Worm (Caenorhabditis elegans) whole organism, mixed stage, embryonic: Measurements from ENCODE around the gene his-71.

ENCODE experiments used
- M03D4.4 ChIP-seq: sonication (generic microtip); optimal IDR thresholded peaks from 2 replicates; lab custom pipeline; 2017; ENCODE audit warnings: mild to moderate bottlenecking, missing genetic modification characterization, missing compliant biosample characterization
- bed-3 ChIP-seq: fragments of 200-800 bp; sonication (Bioruptor generic); optimal IDR thresholded peaks from 3 replicates; lab custom pipeline; 2018; ENCODE audit warnings: mild to moderate bottlenecking, missing genetic modification characterization, moderate library complexity, missing compliant biosample characterization
- blmp-1 ChIP-seq: fragments of 150-350 bp; optimal IDR thresholded peaks from 2 replicates; lab custom pipeline; 2014; ENCODE audit warnings: missing biosample characterization, missing genetic modification characterization
- ceh-39 ChIP-seq: fragments of 150-350 bp; optimal IDR thresholded peaks from 2 replicates; lab custom pipeline; 2014; ENCODE audit warnings: missing biosample characterization, missing genetic modification characterization
- ceh-43 ChIP-seq: fragments of 200-800 bp; sonication (Bioruptor generic); optimal IDR thresholded peaks from 2 replicates; lab custom pipeline; 2018; ENCODE audit warnings: mild to moderate bottlenecking, missing genetic modification characterization, moderate library complexity, missing compliant biosample characterization
- ceh-83 ChIP-seq: fragments of 200-800 bp; sonication (Bioruptor generic); optimal IDR thresholded peaks from 2 replicates; lab custom pipeline; 2018; ENCODE audit warnings: mild to moderate bottlenecking, missing genetic modification characterization, missing compliant biosample characterization
- ces-1 ChIP-seq: fragments of 150-350 bp; optimal IDR thresholded peaks from 2 replicates; lab custom pipeline; 2014; ENCODE audit warnings: missing biosample characterization, missing genetic modification reagents, missing genetic modification characterization
- cnd-1 ChIP-seq: fragments of 200-800 bp; sonication (Bioruptor generic); optimal IDR thresholded peaks from 2 replicates; lab custom pipeline; 2018; ENCODE audit warnings: mild to moderate bottlenecking, missing genetic modification characterization, missing compliant biosample characterization
- drap-1 ChIP-seq: fragments of 200-800 bp; sonication (Bioruptor generic); optimal IDR thresholded peaks from 3 replicates; lab custom pipeline; 2018; ENCODE audit warnings: mild to moderate bottlenecking, missing genetic modification characterization, missing compliant biosample characterization
- elt-1 ChIP-seq: sonication (generic microtip); optimal IDR thresholded peaks from 2 replicates; lab custom pipeline; 2017; ENCODE audit warnings: missing genetic modification characterization, mild to moderate bottlenecking, missing compliant biosample characterization, antibody characterized with exemption, moderate library complexity, borderline replicate concordance; ENCODE audit not compliant: insufficient read depth
- elt-3 ChIP-seq: fragments of 150-350 bp; optimal IDR thresholded peaks from 2 replicates; lab custom pipeline; 2014; ENCODE audit warnings: missing biosample characterization, missing genetic modification characterization
- ham-2 ChIP-seq: fragments of 200-800 bp; sonication (Bioruptor generic); optimal IDR thresholded peaks from 2 replicates; lab custom pipeline; 2018; ENCODE audit warnings: mild to moderate bottlenecking, missing genetic modification characterization, missing compliant biosample characterization
- hlh-1 ChIP-seq: fragments of 150-350 bp; optimal IDR thresholded peaks from 2 replicates; lab custom pipeline; 2014; ENCODE audit warnings: missing biosample characterization, missing genetic modification reagents, missing genetic modification characterization
- lsy-2 ChIP-seq: fragments of 150-350 bp; optimal IDR thresholded peaks from 2 replicates; lab custom pipeline; 2014; ENCODE audit warnings: missing biosample characterization, missing genetic modification characterization
- mab-5 ChIP-seq: fragments of 150-350 bp; optimal IDR thresholded peaks from 2 replicates; lab custom pipeline; 2014; ENCODE audit warnings: missing biosample characterization, missing genetic modification characterization
- mep-1 ChIP-seq: fragments of 150-350 bp; optimal IDR thresholded peaks from 2 replicates; lab custom pipeline; 2017; ENCODE audit warnings: missing biosample characterization, missing genetic modification reagents, missing genetic modification characterization, inconsistent platforms
- mls-2 ChIP-seq: sonication (generic microtip); optimal IDR thresholded peaks from 2 replicates; lab custom pipeline; 2016; ENCODE audit warnings: mild to moderate bottlenecking, missing genetic modification characterization, moderate library complexity, missing compliant biosample characterization
- nhr-2 ChIP-seq: fragments of 150-350 bp; optimal IDR thresholded peaks from 2 replicates; lab custom pipeline; 2014; ENCODE audit warnings: missing biosample characterization, missing genetic modification characterization
- nhr-28 ChIP-seq: fragments of 150-350 bp; optimal IDR thresholded peaks from 2 replicates; lab custom pipeline; 2014; ENCODE audit warnings: missing biosample characterization, missing genetic modification characterization
- pha-4 ChIP-seq: fragments of 150-350 bp; optimal IDR thresholded peaks from 2 replicates; lab custom pipeline; 2018; ENCODE audit warnings: missing biosample characterization, missing genetic modification reagents, missing genetic modification characterization
- snpc-4 ChIP-seq: fragments of 150-350 bp; optimal IDR thresholded peaks from 2 replicates; lab custom pipeline; 2014; ENCODE audit warnings: missing biosample characterization, missing genetic modification characterization
- sptf-1 ChIP-seq: sonication (generic microtip); optimal IDR thresholded peaks from 2 replicates; lab custom pipeline; 2017; ENCODE audit warnings: mild to moderate bottlenecking, missing genetic modification characterization, moderate library complexity, missing compliant biosample characterization
- unc-39 ChIP-seq: fragments of 150-350 bp; optimal IDR thresholded peaks from 2 replicates; lab custom pipeline; 2014; ENCODE audit warnings: missing biosample characterization, missing genetic modification characterization
- unc-62 ChIP-seq: fragments of 150-350 bp; optimal IDR thresholded peaks from 2 replicates; lab custom pipeline; 2014; ENCODE audit warnings: missing biosample characterization, missing genetic modification reagents, missing genetic modification characterization

his-71 gene

ce11 chrX:7942675-7943074 is 39.2 kb downstream of the his-71 start:
- TF ChIP-seq drap-1 (GFP tag; lab: Kevin White, UChicago) (no peak), ceh-39 (tag; lab: Kevin White, UChicago) (no peak), ceh-43 (GFP tag; lab: Kevin White, UChicago) (no peak), unc-62 (GFP tag; lab: Kevin White, UChicago) (no peak), snpc-4 (no peak), unc-39 (no peak), sptf-1 (tag; lab: Kevin White, UChicago) (no peak), lsy-2 (no peak), nhr-28 (tag; lab: Kevin White, UChicago) (no peak), cnd-1 (tag; lab: Kevin White, UChicago) (no peak), ces-1 (no peak), M03D4.4 (tag; lab: Kevin White, UChicago) (no peak), elt-3 (tag; lab: Kevin White, UChicago) (no peak), blmp-1 (tag; lab: Kevin White, UChicago) (no peak), mab-5 (tag; lab: Kevin White, UChicago) (no peak), ceh-83 (GFP tag; lab: Kevin White, UChicago) (no peak), mep-1 (tag; lab: Kevin White, UChicago) (no peak), elt-1 (tag; lab: Kevin White, UChicago) (no peak)

ce11 chrX:7932453-7932852 is 49.4 kb downstream of the his-71 start:
- TF ChIP-seq nhr-2 (tag; lab: Kevin White, UChicago): no peak
- no peak for TF ChIP-seq mep-1 (tag; lab: Kevin White, UChicago)
- TF ChIP-seq blmp-1 (tag; lab: Kevin White, UChicago): no peak
- TF ChIP-seq ham-2 (GFP tag; lab: Kevin White, UChicago): no peak
- no peak for TF ChIP-seq bed-3 (GFP tag; lab: Kevin White, UChicago)
- no peak for TF ChIP-seq hlh-1 (tag; lab: Kevin White, UChicago)
- TF ChIP-seq pha-4: no peak
- no peak for TF ChIP-seq mab-5 (tag; lab: Kevin White, UChicago)
- no peak for TF ChIP-seq mls-2
